Fruit fly (Drosophila melanogaster): Measurements from ENCODE around the gene CG8420.
A peak's percentile ranks its signal among the peaks of the same experiment; 100 is the strongest.

The CG8420 gene

DNA sequence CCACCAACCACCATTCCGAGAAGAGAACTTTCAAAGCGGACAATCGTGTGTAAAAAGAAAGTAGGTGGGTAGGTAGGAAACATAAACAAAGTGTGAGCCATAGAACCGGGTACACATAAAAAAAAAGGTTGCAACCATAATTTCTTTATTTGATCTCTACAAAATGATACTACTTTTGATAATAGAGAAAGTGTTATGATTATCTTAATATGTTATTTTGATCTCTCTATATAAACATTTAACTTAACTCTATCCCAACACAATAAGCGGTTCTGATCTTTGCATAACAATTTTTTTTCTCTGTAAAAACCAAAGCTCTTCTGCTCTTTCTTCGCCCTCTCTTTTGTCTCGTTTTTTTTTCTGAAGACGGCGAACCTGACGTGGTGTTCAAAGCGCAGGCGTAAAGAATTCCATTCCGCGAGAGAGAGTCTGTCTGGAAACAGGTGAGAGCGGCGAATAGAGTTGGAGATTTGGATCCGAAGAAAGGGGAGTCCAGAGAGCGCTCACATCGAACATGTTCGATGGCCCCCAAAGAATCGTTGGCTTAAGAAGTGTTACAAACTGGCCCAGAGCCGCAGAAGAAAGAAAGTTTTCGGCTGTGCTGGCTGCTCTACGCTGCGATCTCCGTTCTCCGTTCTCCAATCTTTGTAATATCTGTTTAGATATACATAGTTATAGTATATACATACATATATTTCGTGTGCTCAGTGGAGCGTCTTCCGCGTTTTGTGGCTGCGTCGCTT is 601 bp downstream of the CG8420 start:
- TF ChIP-seq CG14711 (tag; optimal IDR thresholded peaks at IDR 0.05) (peak; percentile 24), bab1 (GFP tag; optimal IDR thresholded peaks at IDR 0.05) (peak; percentile 89), Mnt (GFP tag; optimal IDR thresholded peaks at IDR 0.05) (no peak), CG7101 (tag; optimal IDR thresholded peaks at IDR 0.05) (peak; percentile 34)

DNA sequence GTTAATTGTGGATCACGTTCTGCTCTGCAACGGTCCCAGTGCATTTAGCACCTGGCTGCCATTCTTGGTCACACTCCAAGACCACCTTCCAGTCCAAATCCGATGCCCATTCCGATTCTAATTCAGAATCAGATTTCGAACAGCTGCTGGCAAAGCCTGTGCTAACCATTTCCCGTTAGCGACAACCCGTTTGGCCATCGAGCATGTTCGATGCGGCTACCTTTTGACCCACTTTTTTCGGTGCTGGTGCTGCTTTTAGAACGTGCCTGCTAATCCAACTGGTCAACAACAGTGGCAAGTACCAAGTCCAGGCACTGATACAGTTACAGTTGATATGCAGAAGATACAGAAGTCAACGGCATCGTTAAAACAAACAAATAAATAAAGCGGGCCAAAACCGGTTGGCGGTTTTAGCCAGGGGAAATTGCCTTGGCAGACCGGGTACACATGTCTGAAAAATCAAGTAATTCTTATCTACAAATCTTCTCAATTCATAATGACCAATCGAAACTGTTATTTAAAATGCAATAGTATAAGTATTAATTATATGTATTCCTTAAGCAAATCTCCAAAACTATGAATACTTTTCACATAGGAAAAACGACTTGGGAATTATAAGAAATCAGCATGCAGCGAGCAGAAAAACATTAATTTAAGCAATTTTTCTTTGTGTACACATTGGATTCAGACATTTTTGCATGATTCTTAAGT is 2.7 kb downstream of the CG8420 start:
- TF ChIP-seq CG33017 (tag; optimal IDR thresholded peaks at IDR 0.05) (no peak), cic (GFP tag; optimal IDR thresholded peaks at IDR 0.05) (no peak), CG7045 (GFP tag; optimal IDR thresholded peaks at IDR 0.05) (no peak), CG1620 (GFP tag; optimal IDR thresholded peaks at IDR 0.05) (no peak), Hr96 (GFP tag; optimal IDR thresholded peaks at IDR 0.05) (no peak)

DNA sequence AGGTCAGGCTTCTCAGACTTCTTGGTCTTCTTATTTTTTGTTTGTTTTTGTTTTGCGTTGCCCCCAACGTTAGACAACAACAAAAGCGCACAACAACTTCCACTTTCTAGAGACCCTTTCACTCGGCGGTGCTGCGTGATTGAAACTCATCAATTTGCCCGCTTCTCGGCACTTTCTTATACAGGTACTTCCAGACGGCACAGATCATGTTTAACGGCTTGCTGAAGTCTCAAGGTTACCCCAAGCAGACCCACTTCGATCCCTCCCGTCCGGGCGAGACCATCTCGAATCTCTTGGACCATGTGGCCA is 3.2 kb downstream of the CG8420 start:
- TF ChIP-seq cic (GFP tag; optimal IDR thresholded peaks at IDR 0.05) (no peak), CG1620 (GFP tag; optimal IDR thresholded peaks at IDR 0.05) (no peak)

DNA sequence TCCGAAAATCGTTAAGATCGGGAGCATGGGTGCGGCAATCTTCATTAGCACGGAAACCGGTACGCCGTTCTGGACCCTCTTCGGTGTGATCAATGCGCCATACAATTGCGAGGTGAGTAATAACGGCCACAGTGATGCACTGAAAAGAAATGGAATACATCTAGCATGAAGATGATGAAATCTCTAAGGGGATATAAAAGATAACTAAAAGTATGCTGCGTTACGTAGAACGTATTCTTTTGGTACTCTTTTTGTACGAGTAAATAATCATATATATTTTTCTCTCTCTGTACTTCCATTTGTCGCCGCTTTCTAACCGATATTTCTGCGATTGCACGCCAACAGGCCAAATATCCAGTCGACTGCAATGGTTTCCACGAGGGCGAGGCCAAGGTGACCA is 4.4 kb downstream of the CG8420 start:
- TF ChIP-seq Mnt (GFP tag; optimal IDR thresholded peaks at IDR 0.05) (no peak), CG1620 (GFP tag; optimal IDR thresholded peaks at IDR 0.05) (no peak), bab1 (GFP tag; optimal IDR thresholded peaks at IDR 0.05) (no peak), ovo (GFP tag; optimal IDR thresholded peaks at IDR 0.05) (no peak), CG33017 (tag; optimal IDR thresholded peaks at IDR 0.05) (no peak), cic (GFP tag; optimal IDR thresholded peaks at IDR 0.05) (no peak), CG5204 (GFP tag; optimal IDR thresholded peaks at IDR 0.05) (no peak), CG7101 (tag; optimal IDR thresholded peaks at IDR 0.05) (no peak), tj (GFP tag; optimal IDR thresholded peaks at IDR 0.05) (no peak), Hr96 (GFP tag; optimal IDR thresholded peaks at IDR 0.05) (no peak), CG11617 (GFP tag; optimal IDR thresholded peaks at IDR 0.05) (no peak), CG7045 (GFP tag; optimal IDR thresholded peaks at IDR 0.05) (no peak), Clk (GFP tag; optimal IDR thresholded peaks at IDR 0.05) (no peak), CG12768 (GFP tag; optimal IDR thresholded peaks at IDR 0.05) (no peak), cnc (optimal IDR thresholded peaks at IDR 0.05) (no peak), kay (GFP tag; ENCODE audit: borderline replicate concordance) (no peak), Crg-1 (GFP tag; optimal IDR thresholded peaks at IDR 0.05) (no peak), toe (GFP tag; optimal IDR thresholded peaks at IDR 0.05) (no peak)

DNA sequence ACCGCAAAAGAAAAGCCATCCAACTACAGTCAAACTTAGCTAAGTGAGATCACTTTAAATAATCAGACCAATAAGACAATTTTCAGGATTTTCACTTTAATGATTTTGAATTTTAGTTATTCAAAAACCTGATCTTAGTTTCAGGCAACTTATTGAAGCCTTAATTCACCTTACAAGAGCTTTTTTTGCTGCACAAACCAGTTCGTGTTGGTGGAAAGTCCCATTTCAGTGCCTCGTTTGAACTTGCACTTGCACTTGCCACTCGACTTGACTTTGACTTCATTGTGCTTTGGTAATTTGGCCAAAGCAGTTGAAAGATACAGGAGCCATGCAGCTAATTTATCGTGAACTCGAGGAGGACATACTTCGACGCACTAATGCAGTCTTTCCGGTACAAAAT is 5.1 kb downstream of the CG8420 start, which contains the start of gene St2:
Gene St2, plus strand, starts transcription at position 301 of the 400 bp plus-strand sequence.
- TF ChIP-seq CG12768 (GFP tag; optimal IDR thresholded peaks at IDR 0.05) (no peak), CG14711 (tag; optimal IDR thresholded peaks at IDR 0.05) (no peak), Crg-1 (GFP tag; optimal IDR thresholded peaks at IDR 0.05) (no peak), toe (GFP tag; optimal IDR thresholded peaks at IDR 0.05) (no peak), CG33017 (tag; optimal IDR thresholded peaks at IDR 0.05) (no peak), CG11617 (GFP tag; optimal IDR thresholded peaks at IDR 0.05) (no peak), kay (GFP tag; ENCODE audit: borderline replicate concordance) (no peak), CG5204 (GFP tag; optimal IDR thresholded peaks at IDR 0.05) (no peak), ovo (GFP tag; optimal IDR thresholded peaks at IDR 0.05) (no peak), bab1 (GFP tag; optimal IDR thresholded peaks at IDR 0.05) (no peak), cic (GFP tag; optimal IDR thresholded peaks at IDR 0.05) (no peak), tj (GFP tag; optimal IDR thresholded peaks at IDR 0.05) (no peak), Clk (GFP tag; optimal IDR thresholded peaks at IDR 0.05) (no peak), CG7101 (tag; optimal IDR thresholded peaks at IDR 0.05) (no peak)

DNA sequence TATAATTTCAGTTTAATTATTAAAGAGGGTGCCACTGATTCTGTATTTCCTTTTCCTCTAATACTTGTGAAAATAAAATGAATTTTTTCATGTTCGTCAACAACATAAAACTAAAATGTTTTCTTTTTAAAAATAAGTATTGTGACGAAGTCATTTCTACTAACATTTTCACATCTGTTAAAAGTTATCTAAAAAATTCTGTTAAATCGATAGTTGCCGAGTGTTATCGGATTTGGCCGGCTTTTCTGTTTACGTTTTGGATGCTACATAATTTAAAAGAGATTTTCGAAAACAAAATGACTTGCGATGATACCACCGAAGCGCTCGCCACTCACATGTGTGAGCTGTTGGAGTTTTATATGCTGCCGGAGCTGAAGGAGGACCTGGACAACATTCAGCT is 8.3 kb downstream of the CG8420 start, which contains the start of gene CG16734:
Gene CG16734, plus strand, starts transcription at position 255 of the 400 bp plus-strand sequence.
- TF ChIP-seq CG14711 (tag; optimal IDR thresholded peaks at IDR 0.05) (no peak), CG33017 (tag; optimal IDR thresholded peaks at IDR 0.05) (no peak), ovo (GFP tag; optimal IDR thresholded peaks at IDR 0.05) (no peak), Clk (GFP tag; optimal IDR thresholded peaks at IDR 0.05) (no peak), tj (GFP tag; optimal IDR thresholded peaks at IDR 0.05) (no peak), toe (GFP tag; optimal IDR thresholded peaks at IDR 0.05) (no peak), CG7101 (tag; optimal IDR thresholded peaks at IDR 0.05) (no peak), Crg-1 (GFP tag; optimal IDR thresholded peaks at IDR 0.05) (no peak), pad (GFP tag; optimal IDR thresholded peaks at IDR 0.05) (no peak)

DNA sequence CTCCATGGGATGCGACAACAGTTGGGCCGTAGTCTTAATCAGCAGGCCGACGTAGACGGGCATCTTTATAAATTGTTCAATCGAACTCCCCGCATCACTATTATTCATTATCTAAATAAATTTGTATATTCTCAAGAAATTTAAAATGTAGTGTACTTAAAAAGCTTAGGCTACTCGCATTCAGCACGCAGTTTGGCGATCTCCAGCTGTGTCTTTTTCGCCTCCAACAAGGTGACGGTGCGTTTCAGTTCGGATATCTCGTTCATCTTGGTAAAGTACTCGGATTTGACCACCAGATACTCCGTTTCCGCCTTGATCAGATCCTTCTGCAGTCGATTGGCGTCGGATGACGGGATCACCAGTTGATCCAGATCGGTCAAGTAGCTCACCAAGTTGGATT is 11.2 kb downstream of the CG8420 start, which contains the start of gene CG16736:
Gene CG16736, minus strand, starts transcription at position 101 of the 400 bp plus-strand sequence.
- TF ChIP-seq tj (GFP tag; optimal IDR thresholded peaks at IDR 0.05): no peak
- no peak for TF ChIP-seq CG33017 (tag; optimal IDR thresholded peaks at IDR 0.05)
- no peak for TF ChIP-seq CG11617 (GFP tag; optimal IDR thresholded peaks at IDR 0.05)
- no peak for TF ChIP-seq CG7045 (GFP tag; optimal IDR thresholded peaks at IDR 0.05)
- TF ChIP-seq Clk (GFP tag; optimal IDR thresholded peaks at IDR 0.05): no peak
- no peak for TF ChIP-seq ovo (GFP tag; optimal IDR thresholded peaks at IDR 0.05)
- no peak for TF ChIP-seq pad (GFP tag; optimal IDR thresholded peaks at IDR 0.05)
- no peak for TF ChIP-seq CG5204 (GFP tag; optimal IDR thresholded peaks at IDR 0.05)
- no peak for TF ChIP-seq CG1620 (GFP tag; optimal IDR thresholded peaks at IDR 0.05)
- TF ChIP-seq kay (GFP tag; ENCODE audit: borderline replicate concordance): no peak
- TF ChIP-seq Crg-1 (GFP tag; optimal IDR thresholded peaks at IDR 0.05): no peak
- TF ChIP-seq toe (GFP tag; optimal IDR thresholded peaks at IDR 0.05): no peak
- TF ChIP-seq Hr96 (GFP tag; optimal IDR thresholded peaks at IDR 0.05): no peak

Data from whole organism, adult.